Worm (Caenorhabditis elegans): ENCODE results near the gene idh-1.

The idh-1 gene

ce11 chrIV:9444417-9445026 lies 3.6 kb upstream of the idh-1 start (continued):
- no peak for TF ChIP-seq hlh-4 (tag; optimal IDR thresholded peaks at IDR 0.05)
- peak; percentile 98 for TF ChIP-seq ama-1 (optimal IDR thresholded peaks at IDR 0.05)
- TF ChIP-seq snpc-4 (tag; optimal IDR thresholded peaks at IDR 0.05), result peak; percentile 99
- TF ChIP-seq unc-30 (tag; optimal IDR thresholded peaks at IDR 0.05), result no peak
- TF ChIP-seq tlp-1 (tag; optimal IDR thresholded peaks at IDR 0.05), result no peak
- TF ChIP-seq irx-1 (tag; optimal IDR thresholded peaks at IDR 0.05), result peak; percentile 93
- peak; percentile 50 for TF ChIP-seq nhr-11 (tag; optimal IDR thresholded peaks at IDR 0.05)
- TF ChIP-seq unc-62 (GFP tag; optimal IDR thresholded peaks at IDR 0.05), result peak; percentile 40
- peak; percentile 63 for TF ChIP-seq lin-15B (tag; optimal IDR thresholded peaks at IDR 0.05)
- peak; percentile 79 for TF ChIP-seq zip-4 (GFP tag; optimal IDR thresholded peaks at IDR 0.05)
- peak; percentile 83 to 84 for TF ChIP-seq efl-1 (optimal IDR thresholded peaks at IDR 0.05)
- peak; percentile 70 to 97 for TF ChIP-seq efl-1 (GFP tag; optimal IDR thresholded peaks at IDR 0.05 in 1 of 2)
- no peak for TF ChIP-seq Y116A8C.19 (tag; optimal IDR thresholded peaks at IDR 0.05; ENCODE audit: borderline replicate concordance)
- TF ChIP-seq mdl-1 (tag; optimal IDR thresholded peaks at IDR 0.05), result peak in 1 of 2 experiments; percentile 91
- peak; percentile 74 to 87 (median 85) for TF ChIP-seq ceh-82 (tag; optimal IDR thresholded peaks at IDR 0.05)

ce11 chrIV:9443940-9444339 lies 3.0 kb upstream of the idh-1 start, which contains the start of gene F38E11.9:
TSS of gene F38E11.9 (minus strand) at chrIV:9444040.
- no peak for TF ChIP-seq snu-23 (GFP tag; optimal IDR thresholded peaks at IDR 0.05)
- TF ChIP-seq zip-4 (GFP tag; optimal IDR thresholded peaks at IDR 0.05), result no peak
- TF ChIP-seq egl-27 (tag; optimal IDR thresholded peaks at IDR 0.05), result no peak
- TF ChIP-seq elt-2 (tag; optimal IDR thresholded peaks at IDR 0.05), result no peak
- TF ChIP-seq pax-3 (tag; optimal IDR thresholded peaks at IDR 0.05), result no peak
- TF ChIP-seq nhr-237 (tag; optimal IDR thresholded peaks at IDR 0.05), result no peak
- no peak for TF ChIP-seq efl-1 (optimal IDR thresholded peaks at IDR 0.05)
- no peak for TF ChIP-seq efl-1 (GFP tag; optimal IDR thresholded peaks at IDR 0.05 in 1 of 2)
- no peak for TF ChIP-seq C16A3.4 (tag; optimal IDR thresholded peaks at IDR 0.05)
- TF ChIP-seq ceh-90 (tag; optimal IDR thresholded peaks at IDR 0.05), result no peak
- no peak for TF ChIP-seq nhr-77 (tag; optimal IDR thresholded peaks at IDR 0.05)
- TF ChIP-seq aly-2 (tag; optimal IDR thresholded peaks at IDR 0.05), result no peak
- no peak for TF ChIP-seq fkh-10 (GFP tag; optimal IDR thresholded peaks at IDR 0.05)
- TF ChIP-seq F16B12.6 (tag; optimal IDR thresholded peaks at IDR 0.05), result no peak
- no peak for TF ChIP-seq ces-1 (GFP tag; optimal IDR thresholded peaks at IDR 0.05)
- TF ChIP-seq nhr-11 (tag; optimal IDR thresholded peaks at IDR 0.05), result no peak

- TF ChIP-seq ces-1 (GFP tag; optimal IDR thresholded peaks at IDR 0.05) (no peak), tlp-1 (tag; optimal IDR thresholded peaks at IDR 0.05) (no peak), alr-1 (tag; optimal IDR thresholded peaks at IDR 0.05; ENCODE audit: borderline replicate concordance) (no peak), efl-1 (optimal IDR thresholded peaks at IDR 0.05) (peak in 1 of 2 experiments; percentile 22), efl-1 (GFP tag; optimal IDR thresholded peaks at IDR 0.05 in 1 of 2) (peak in 1 of 2 experiments; percentile 38), nhr-19 (GFP tag; conservative IDR thresholded peaks at IDR 0.05) (peak; percentile 81), pax-3 (tag; optimal IDR thresholded peaks at IDR 0.05) (no peak), ceh-88 (GFP tag; IDR thresholded peaks at IDR 0.05) (0 out of 2 replicates have a peak, but pooled peaks have one; percentile 38), lin-39 (tag; optimal IDR thresholded peaks at IDR 0.05) (no peak), zag-1 (tag; optimal IDR thresholded peaks at IDR 0.05) (no peak), unc-86 (tag; optimal IDR thresholded peaks at IDR 0.05) (no peak), nhr-20 (tag; optimal IDR thresholded peaks at IDR 0.05) (peak; percentile 93), mdl-1 (tag; optimal IDR thresholded peaks at IDR 0.05) (peak in 1 of 2 experiments; percentile 93), mef-2 (tag; optimal IDR thresholded peaks at IDR 0.05) (no peak), nhr-84 (tag; optimal IDR thresholded peaks at IDR 0.05) (no peak), efl-3 (GFP tag; optimal IDR thresholded peaks at IDR 0.05) (no peak), unc-62 (GFP tag; optimal IDR thresholded peaks at IDR 0.05) (no peak), mep-1 (tag; optimal IDR thresholded peaks at IDR 0.05) (peak; percentile 83), ceh-63 (GFP tag; optimal IDR thresholded peaks at IDR 0.05) (no peak), ceh-8 (GFP tag; optimal IDR thresholded peaks at IDR 0.05) (no peak), lsy-2 (tag; optimal IDR thresholded peaks at IDR 0.05) (peak; percentile 37 to 54), aha-1 (tag; optimal IDR thresholded peaks at IDR 0.05) (no peak), ztf-4 (tag; optimal IDR thresholded peaks at IDR 0.05) (no peak), xbp-1 (tag; optimal IDR thresholded peaks at IDR 0.05) (peak; percentile 12), vab-15 (tag; optimal IDR thresholded peaks at IDR 0.05) (no peak), ceh-90 (tag; optimal IDR thresholded peaks at IDR 0.05) (no peak), rnt-1 (tag; optimal IDR thresholded peaks at IDR 0.05) (peak; percentile 26), mab-9 (GFP tag; IDR thresholded peaks at IDR 0.05) (no peak), egl-27 (tag; optimal IDR thresholded peaks at IDR 0.05) (peak in 1 of 2 experiments; percentile 11), nhr-237 (tag; optimal IDR thresholded peaks at IDR 0.05) (no peak), Y116A8C.19 (tag; optimal IDR thresholded peaks at IDR 0.05; ENCODE audit: borderline replicate concordance) (no peak), hlh-4 (tag; optimal IDR thresholded peaks at IDR 0.05) (no peak), lin-35 (GFP tag; optimal IDR thresholded peaks at IDR 0.05) (peak in 1 of 2 experiments; percentile 77)
These were observed 1.2 kb upstream of the idh-1 start for ce11 chrIV:9442106-9442532.
